Fruit fly (Drosophila melanogaster) whole organism, embryonic: ENCODE data around the gene Sym.
A peak's percentile ranks its signal among the peaks of the same experiment; 100 is the strongest.

Experiments used
- Adf1 ChIP-seq: fragments of 200-800 bp; sonication (Bioruptor generic); IDR thresholded peaks from 2 replicates; pipeline ENCODE4 v1.3.6; 2022; ENCODE audit warnings: missing biosample characterization, missing genetic modification characterization
- CG12744 ChIP-seq: fragments of 200-800 bp; sonication (Bioruptor generic); optimal IDR thresholded peaks from 2 replicates; lab custom pipeline; 2016; ENCODE audit warnings: missing biosample characterization, missing genetic modification characterization
- CG12769 ChIP-seq: fragments of 200-800 bp; sonication (Bioruptor generic); optimal IDR thresholded peaks from 2 replicates; lab custom pipeline; 2019; ENCODE audit warnings: missing biosample characterization, mild to moderate bottlenecking, missing genetic modification characterization, moderate library complexity
- CG14014 ChIP-seq: fragments of 200-800 bp; sonication (Bioruptor generic); IDR thresholded peaks from 2 replicates; pipeline ENCODE4 v1.3.6; 2022; ENCODE audit warnings: missing biosample characterization, missing genetic modification characterization
- CG1647 ChIP-seq: fragments of 200-800 bp; sonication (Bioruptor generic); optimal IDR thresholded peaks from 3 replicates; lab custom pipeline; 2016; ENCODE audit warnings: missing biosample characterization, missing genetic modification characterization
- CG16813 ChIP-seq: fragments of 200-800 bp; sonication (Bioruptor generic); IDR thresholded peaks from 3 replicates; pipeline ENCODE4 v1.3.6; 2022; ENCODE audit warnings: missing biosample characterization, missing genetic modification characterization; ENCODE audit not compliant: partially characterized antibody
- CG17385 ChIP-seq: fragments of 200-800 bp; sonication (Bioruptor generic); optimal IDR thresholded peaks from 3 replicates; lab custom pipeline; 2018; ENCODE audit warnings: missing biosample characterization, mild to moderate bottlenecking, missing genetic modification characterization
- CG17829 ChIP-seq: fragments of 200-800 bp; optimal IDR thresholded peaks from 2 replicates; lab custom pipeline; 2019; ENCODE audit warnings: missing biosample characterization, mild to moderate bottlenecking, missing genetic modification characterization, moderate library complexity
- CG18764 ChIP-seq: fragments of 200-800 bp; sonication (Bioruptor generic); optimal IDR thresholded peaks from 3 replicates; lab custom pipeline; 2016; ENCODE audit warnings: missing biosample characterization, missing genetic modification characterization
- CG2875 ChIP-seq: fragments of 200-800 bp; sonication (Bioruptor generic); optimal IDR thresholded peaks from 2 replicates; lab custom pipeline; 2017; ENCODE audit warnings: missing biosample characterization, mild to moderate bottlenecking, missing genetic modification characterization, missing genetic modification reagents
- CG3065 ChIP-seq: fragments of 200-800 bp; sonication (Bioruptor generic); optimal IDR thresholded peaks from 2 replicates; lab custom pipeline; 2016; ENCODE audit warnings: missing biosample characterization, missing genetic modification characterization
- CG31388 ChIP-seq: fragments of 200-800 bp; sonication (Bioruptor generic); optimal IDR thresholded peaks from 2 replicates; lab custom pipeline; 2016; ENCODE audit warnings: missing biosample characterization, missing genetic modification characterization
- CG3838 ChIP-seq: fragments of 200-800 bp; sonication (Bioruptor generic); optimal IDR thresholded peaks from 3 replicates; lab custom pipeline; 2016; ENCODE audit warnings: missing biosample characterization, missing genetic modification characterization
- CG4854 ChIP-seq: fragments of 200-800 bp; sonication (Bioruptor generic); optimal IDR thresholded peaks from 2 replicates; lab custom pipeline; 2016; ENCODE audit warnings: missing biosample characterization, missing genetic modification characterization, inconsistent platforms
- CG6791 ChIP-seq: fragments of 200-800 bp; sonication (Bioruptor generic); IDR thresholded peaks from 3 replicates; pipeline ENCODE4 v1.3.6; 2022; ENCODE audit warnings: missing biosample characterization, missing genetic modification characterization; ENCODE audit not compliant: partially characterized antibody
- CG7357 ChIP-seq: fragments of 200-800 bp; sonication (Bioruptor generic); IDR thresholded peaks from 3 replicates; pipeline ENCODE4 v1.3.6; 2022; ENCODE audit warnings: missing biosample characterization, missing genetic modification characterization
- CG7987 ChIP-seq: fragments of 200-800 bp; sonication (Bioruptor generic); optimal IDR thresholded peaks from 2 replicates; lab custom pipeline; 2018; ENCODE audit warnings: missing biosample characterization, mild to moderate bottlenecking, missing genetic modification characterization, moderate library complexity
- CG8281 ChIP-seq: fragments of 200-800 bp; sonication (Bioruptor generic); optimal IDR thresholded peaks from 2 replicates; lab custom pipeline; 2018; ENCODE audit warnings: missing biosample characterization, mild to moderate bottlenecking, missing genetic modification characterization, moderate library complexity
- CG8924 ChIP-seq: fragments of 200-800 bp; optimal IDR thresholded peaks from 3 replicates; lab custom pipeline; 2019; ENCODE audit warnings: missing biosample characterization, mild to moderate bottlenecking, missing genetic modification characterization, moderate library complexity
- CG9876 ChIP-seq: fragments of 200-800 bp; sonication (Bioruptor generic); optimal IDR thresholded peaks from 2 replicates; lab custom pipeline; 2016; ENCODE audit warnings: missing biosample characterization, missing genetic modification characterization
- CG9932 ChIP-seq: fragments of 200-800 bp; sonication (Bioruptor generic); IDR thresholded peaks from 2 replicates; pipeline ENCODE4 v1.3.6; 2022; ENCODE audit warnings: missing biosample characterization, missing genetic modification characterization
- E2f1 ChIP-seq: fragments of 200-800 bp; sonication (Bioruptor generic); IDR thresholded peaks from 2 replicates; pipeline ENCODE4 v1.3.6; 2022; ENCODE audit warnings: missing biosample characterization, missing genetic modification characterization
- Hand ChIP-seq: fragments of 200-800 bp; sonication (Bioruptor generic); optimal IDR thresholded peaks from 2 replicates; lab custom pipeline; 2017; ENCODE audit warnings: mild to moderate bottlenecking, missing biosample characterization, missing genetic modification reagents, missing genetic modification characterization
- Hr51 ChIP-seq, 2 experiments: fragments of 200-800 bp; sonication (Bioruptor generic); optimal IDR thresholded peaks; 2 replicates in 1 of 2; 3 replicates in 1 of 2; lab custom pipeline; 2016 to 2018; ENCODE audit warnings: missing biosample characterization in 2 of 2, missing genetic modification characterization in 2 of 2, mild to moderate bottlenecking in 1 of 2, moderate library complexity in 1 of 2
- Lpt ChIP-seq: fragments of >200 bp; optimal IDR thresholded peaks from 2 replicates; lab custom pipeline; 2018; ENCODE audit warnings: missing biosample characterization, missing genetic modification characterization
- Max ChIP-seq: fragments of 200-800 bp; sonication (Bioruptor generic); optimal IDR thresholded peaks from 2 replicates; lab custom pipeline; 2016; ENCODE audit warnings: missing biosample characterization, mild to moderate bottlenecking, missing genetic modification characterization
- NFAT ChIP-seq: fragments of 200-800 bp; sonication (Bioruptor generic); IDR thresholded peaks from 2 replicates; pipeline ENCODE4 v1.3.6; 2022; ENCODE audit warnings: missing biosample characterization, missing genetic modification characterization
- NfI ChIP-seq: fragments of 200-800 bp; sonication (Bioruptor generic); optimal IDR thresholded peaks from 3 replicates; lab custom pipeline; 2018; ENCODE audit warnings: missing biosample characterization, mild to moderate bottlenecking, missing genetic modification characterization, moderate library complexity
- Six4 ChIP-seq: fragments of 200-800 bp; sonication (Bioruptor generic); optimal IDR thresholded peaks from 2 replicates; lab custom pipeline; 2016; ENCODE audit warnings: missing biosample characterization, missing genetic modification characterization
- Tbp ChIP-seq: fragments of >200 bp; optimal IDR thresholded peaks from 2 replicates; lab custom pipeline; 2018; ENCODE audit warnings: missing biosample characterization, missing genetic modification characterization
- btn ChIP-seq: fragments of 200-800 bp; sonication (Bioruptor generic); optimal IDR thresholded peaks from 2 replicates; lab custom pipeline; 2016; ENCODE audit warnings: missing biosample characterization, missing genetic modification characterization
- cad ChIP-seq: fragments of >200 bp; optimal IDR thresholded peaks from 2 replicates; lab custom pipeline; 2017; ENCODE audit warnings: missing biosample characterization, missing genetic modification characterization
- caup ChIP-seq: fragments of 200-800 bp; sonication (Bioruptor generic); optimal IDR thresholded peaks from 3 replicates; lab custom pipeline; 2017; ENCODE audit warnings: missing biosample characterization, mild to moderate bottlenecking, missing genetic modification characterization, moderate library complexity; ENCODE audit not compliant: severe bottlenecking
- esg ChIP-seq: fragments of 200-800 bp; sonication (Bioruptor generic); conservative IDR thresholded peaks from 2 replicates; pipeline ENCODE4 v1.3.6; 2022; ENCODE audit warnings: missing biosample characterization, missing genetic modification characterization
- fd64A ChIP-seq: fragments of 200-800 bp; sonication (Bioruptor generic); optimal IDR thresholded peaks from 3 replicates; lab custom pipeline; 2018; ENCODE audit warnings: missing biosample characterization, mild to moderate bottlenecking, missing genetic modification characterization
- hkb ChIP-seq, 2 experiments: fragments of 200-800 bp in 1 of 2; fragments of >200 bp in 1 of 2; sonication (Bioruptor generic) in 1 of 2; IDR thresholded peaks in 1 of 2; optimal IDR thresholded peaks in 1 of 2; 2 replicates each; pipeline versions ENCODE4 v1.3.6 to Lab custom; 2017 to 2022; ENCODE audit warnings: missing biosample characterization in 1 of 2, missing genetic modification characterization in 1 of 2
- ind ChIP-seq: fragments of 200-800 bp; sonication (Bioruptor generic); optimal IDR thresholded peaks from 3 replicates; lab custom pipeline; 2016; ENCODE audit warnings: missing biosample characterization, missing genetic modification characterization
- rib ChIP-seq: fragments of 200-800 bp; sonication (Bioruptor generic); IDR thresholded peaks from 2 replicates; pipeline ENCODE4 v1.3.6; 2022; ENCODE audit warnings: missing biosample characterization, missing genetic modification characterization
- sc ChIP-seq, 3 experiments: fragments of >200 bp in 2 of 3; fragments of 200-800 bp in 1 of 3; sonication (Bioruptor generic) in 1 of 3; optimal IDR thresholded peaks; 2 replicates in 2 of 3; 3 replicates in 1 of 3; lab custom pipeline; 2017; ENCODE audit warnings: mild to moderate bottlenecking in 1 of 3, missing biosample characterization in 1 of 3, missing genetic modification characterization in 1 of 3, missing genetic modification reagents in 1 of 3
- sim ChIP-seq: fragments of 200-800 bp; sonication (Bioruptor generic); IDR thresholded peaks from 2 replicates; pipeline ENCODE4 v1.3.6; 2022; ENCODE audit warnings: missing biosample characterization, missing genetic modification characterization
- sima ChIP-seq: fragments of 200-800 bp; sonication (Bioruptor generic); optimal IDR thresholded peaks from 2 replicates; lab custom pipeline; 2016; ENCODE audit warnings: missing biosample characterization, missing genetic modification characterization
- so ChIP-seq: fragments of 200-800 bp; sonication (Bioruptor generic); IDR thresholded peaks from 3 replicates; pipeline ENCODE4 v1.3.6; 2022; ENCODE audit warnings: missing biosample characterization, missing genetic modification characterization
- trem ChIP-seq: fragments of 200-800 bp; optimal IDR thresholded peaks from 3 replicates; lab custom pipeline; 2019; ENCODE audit warnings: missing biosample characterization, mild to moderate bottlenecking, missing genetic modification characterization, moderate library complexity
- trh ChIP-seq: fragments of 200-800 bp; sonication (Bioruptor generic); optimal IDR thresholded peaks from 2 replicates; lab custom pipeline; 2016; ENCODE audit warnings: missing biosample characterization, missing genetic modification characterization
- tup ChIP-seq: fragments of 200-800 bp; sonication (Bioruptor generic); optimal IDR thresholded peaks from 2 replicates; lab custom pipeline; 2016; ENCODE audit warnings: missing biosample characterization, mild to moderate bottlenecking, missing genetic modification characterization, moderate library complexity
- tx ChIP-seq: fragments of 200-800 bp; sonication (Bioruptor generic); optimal IDR thresholded peaks from 2 replicates; lab custom pipeline; 2016; ENCODE audit warnings: missing biosample characterization, missing genetic modification characterization
- yki ChIP-seq: fragments of >200 bp; optimal IDR thresholded peaks from 3 replicates; lab custom pipeline; 2018
- zen ChIP-seq: fragments of 200-800 bp; sonication (Bioruptor generic); optimal IDR thresholded peaks from 3 replicates; lab custom pipeline; 2018; ENCODE audit warnings: missing biosample characterization, mild to moderate bottlenecking, missing genetic modification characterization, moderate library complexity

Sym gene

dm6 chr3R:5778731-5779593 is 36.7 kb upstream of the Sym start, which contains the start of gene jagn (continued):
- TF ChIP-seq so (GFP tag; lab: Robert Waterston, UW) = no peak
- TF ChIP-seq CG14014 (GFP tag; lab: Robert Waterston, UW) = peak; percentile 55; the same call in 1 of the 2 replicates
- peak; percentile 48 for TF ChIP-seq tx (GFP tag; lab: Kevin White, UChicago)
- TF ChIP-seq CG7357 (GFP tag; lab: Robert Waterston, UW) = no peak
- peak; percentile 36 for TF ChIP-seq CG4854 (GFP tag; lab: Kevin White, UChicago)
- TF ChIP-seq fd64A (GFP tag; lab: Kevin White, UChicago) = no peak
- TF ChIP-seq CG8924 (tag; lab: Kevin White, UChicago) = peak; percentile 73
- no peak for TF ChIP-seq esg (GFP tag; lab: Robert Waterston, UW)
- TF ChIP-seq CG1647 (GFP tag; lab: Kevin White, UChicago) = no peak
- peak; percentile 73 for TF ChIP-seq caup (GFP tag; lab: Kevin White, UChicago)
- TF ChIP-seq cad (GFP tag; lab: Kevin White, UChicago) = no peak
- no peak for TF ChIP-seq CG8281 (tag; lab: Kevin White, UChicago)
- no peak for TF ChIP-seq sim
- no peak for TF ChIP-seq Hand (GFP tag; lab: Kevin White, UChicago)
- peak; percentile 62 for TF ChIP-seq CG17829 (tag; lab: Kevin White, UChicago)
- peak; percentile 25 for TF ChIP-seq hkb (optimal IDR thresholded peaks at IDR 0.05; lab: Kevin White, UChicago)
- peak; percentile 52; the same call in 1 of the 2 replicates for TF ChIP-seq hkb (GFP tag; IDR thresholded peaks at IDR 0.05; lab: Robert Waterston, UW)
- TF ChIP-seq NFAT = peak; percentile 91
- TF ChIP-seq CG31388 (GFP tag; lab: Kevin White, UChicago) = no peak
- TF ChIP-seq CG3838 (GFP tag; lab: Kevin White, UChicago) = peak; percentile 61
- peak; percentile 60 for TF ChIP-seq ind (GFP tag; lab: Kevin White, UChicago)
- TF ChIP-seq CG7987 (GFP tag; lab: Kevin White, UChicago) = peak; percentile 78
- TF ChIP-seq CG18764 (GFP tag; lab: Kevin White, UChicago) = peak; percentile 44
- peak; percentile 54 for TF ChIP-seq Max
- TF ChIP-seq Hr51 (GFP tag; optimal IDR thresholded peaks at IDR 0.05; lab: Kevin White, UChicago) = peak; percentile 35 to 69
- peak; percentile 55; the same call in 1 of the 2 replicates for TF ChIP-seq rib (GFP tag; lab: Robert Waterston, UW)
- peak; percentile 6 for TF ChIP-seq tup (GFP tag; lab: Kevin White, UChicago)
- no peak for TF ChIP-seq CG12769
- TF ChIP-seq CG17385 (GFP tag; lab: Kevin White, UChicago) = peak; percentile 61
- TF ChIP-seq sc (optimal IDR thresholded peaks at IDR 0.05; lab: Kevin White, UChicago) = no peak
- peak; percentile 20 for TF ChIP-seq sc (GFP tag; optimal IDR thresholded peaks at IDR 0.05; lab: Kevin White, UChicago)
- TF ChIP-seq trem (tag; lab: Kevin White, UChicago) = peak; percentile 77
- peak; percentile 100 for TF ChIP-seq CG6791 (GFP tag; lab: Robert Waterston, UW)
- TF ChIP-seq CG16813 (GFP tag; lab: Robert Waterston, UW) = peak; percentile 100
- TF ChIP-seq btn (GFP tag; lab: Kevin White, UChicago) = no peak
- no peak for TF ChIP-seq Tbp (GFP tag; lab: Kevin White, UChicago)
- TF ChIP-seq sima (GFP tag; lab: Kevin White, UChicago) = no peak
- TF ChIP-seq yki (lab: Kevin White, UChicago) = no peak
- peak; percentile 42 for TF ChIP-seq zen
- TF ChIP-seq Six4 (GFP tag; lab: Kevin White, UChicago) = peak; percentile 32
- TF ChIP-seq CG9876 = peak; percentile 60
- peak; percentile 75 for TF ChIP-seq NfI (GFP tag; lab: Kevin White, UChicago)
- no peak for TF ChIP-seq CG2875 (GFP tag; lab: Kevin White, UChicago)
- TF ChIP-seq CG9932 (GFP tag; lab: Robert Waterston, UW) = peak; percentile 95
- TF ChIP-seq CG12744 (GFP tag; lab: Kevin White, UChicago) = peak; percentile 36
- TF ChIP-seq Adf1 (GFP tag; lab: Robert Waterston, UW) = peak; percentile 39
- no peak for TF ChIP-seq trh (GFP tag; lab: Kevin White, UChicago)
- no peak for TF ChIP-seq Lpt (GFP tag; lab: Kevin White, UChicago)
- TF ChIP-seq CG3065 (GFP tag; lab: Kevin White, UChicago) = no peak
- TF ChIP-seq E2f1 (GFP tag; lab: Robert Waterston, UW) = peak; percentile 58
